Fruit fly (Drosophila melanogaster) whole organism, embryonic: ENCODE results near the gene CG7907.

Experiments used
- BtbVII ChIP-seq: fragments of 200-800 bp; sonication (Bioruptor generic); optimal IDR thresholded peaks from 3 replicates; lab custom pipeline; 2017; ENCODE audit warnings: missing biosample characterization, mild to moderate bottlenecking, missing genetic modification characterization
- CG12219 ChIP-seq: fragments of 200-800 bp; sonication (Bioruptor generic); optimal IDR thresholded peaks from 3 replicates; lab custom pipeline; 2018; ENCODE audit warnings: missing biosample characterization, mild to moderate bottlenecking, missing genetic modification characterization
- CG13287 ChIP-seq: fragments of 200-800 bp; sonication (Bioruptor generic); IDR thresholded peaks from 2 replicates; pipeline ENCODE4 v1.3.6; 2022; ENCODE audit warnings: missing biosample characterization, missing genetic modification characterization; ENCODE audit not compliant: partially characterized antibody
- CG13624 ChIP-seq: fragments of 200-800 bp; sonication (Bioruptor generic); optimal IDR thresholded peaks from 2 replicates; lab custom pipeline; 2016; ENCODE audit warnings: missing biosample characterization, missing genetic modification characterization
- CG15011 ChIP-seq: fragments of 200-800 bp; sonication (Bioruptor generic); optimal IDR thresholded peaks from 3 replicates; lab custom pipeline; 2018; ENCODE audit warnings: missing biosample characterization, mild to moderate bottlenecking, missing genetic modification characterization
- CG17186 ChIP-seq: fragments of 200-800 bp; sonication (Bioruptor generic); optimal IDR thresholded peaks from 3 replicates; lab custom pipeline; 2017; ENCODE audit warnings: missing biosample characterization, missing genetic modification reagents, missing genetic modification characterization
- CG17802 ChIP-seq: fragments of 200-800 bp; sonication (Bioruptor generic); optimal IDR thresholded peaks from 2 replicates; lab custom pipeline; 2018; ENCODE audit warnings: missing biosample characterization, mild to moderate bottlenecking, missing genetic modification characterization, moderate library complexity
- CG1832 ChIP-seq: fragments of 200-800 bp; sonication (Bioruptor generic); optimal IDR thresholded peaks from 2 replicates; lab custom pipeline; 2017; ENCODE audit warnings: missing biosample characterization, mild to moderate bottlenecking, missing genetic modification characterization, inconsistent platforms
- CG2889 ChIP-seq: fragments of 200-800 bp; sonication (Bioruptor generic); IDR thresholded peaks from 3 replicates; pipeline ENCODE4 v1.3.6; 2022; ENCODE audit warnings: missing biosample characterization, missing genetic modification characterization
- CG31224 ChIP-seq: fragments of 200-800 bp; sonication (Bioruptor generic); IDR thresholded peaks from 2 replicates; pipeline ENCODE4 v1.3.6; 2022; ENCODE audit warnings: missing biosample characterization, missing genetic modification characterization
- CG31388 ChIP-seq: fragments of 200-800 bp; sonication (Bioruptor generic); optimal IDR thresholded peaks from 2 replicates; lab custom pipeline; 2016; ENCODE audit warnings: missing biosample characterization, missing genetic modification characterization
- CG34422 ChIP-seq: fragments of 200-800 bp; sonication (Bioruptor generic); IDR thresholded peaks from 3 replicates; pipeline ENCODE4 v1.3.6; 2022; ENCODE audit warnings: missing biosample characterization, missing genetic modification characterization
- CG4282 ChIP-seq: fragments of 200-800 bp; sonication (Bioruptor generic); optimal IDR thresholded peaks from 2 replicates; lab custom pipeline; 2016; ENCODE audit warnings: missing biosample characterization, missing genetic modification characterization
- CG43689 ChIP-seq: fragments of 200-800 bp; sonication (Bioruptor generic); IDR thresholded peaks from 2 replicates; pipeline ENCODE4 v1.3.6; 2022; ENCODE audit warnings: missing biosample characterization, missing genetic modification characterization
- CG4707 ChIP-seq: fragments of 200-800 bp; sonication (Bioruptor generic); optimal IDR thresholded peaks from 2 replicates; lab custom pipeline; 2018; ENCODE audit warnings: missing biosample characterization, mild to moderate bottlenecking, missing genetic modification characterization, moderate library complexity
- CG7271 ChIP-seq: fragments of 200-800 bp; sonication (Bioruptor generic); optimal IDR thresholded peaks from 2 replicates; lab custom pipeline; 2018; ENCODE audit warnings: missing biosample characterization, mild to moderate bottlenecking, missing genetic modification characterization, moderate library complexity
- CG8944 ChIP-seq: fragments of 200-800 bp; sonication (Bioruptor generic); optimal IDR thresholded peaks from 3 replicates; lab custom pipeline; 2016; ENCODE audit warnings: missing biosample characterization, missing genetic modification characterization
- CG9437 ChIP-seq: fragments of 200-800 bp; sonication (Bioruptor generic); optimal IDR thresholded peaks from 2 replicates; lab custom pipeline; 2018; ENCODE audit warnings: missing biosample characterization, mild to moderate bottlenecking, missing genetic modification characterization
- CG9932 ChIP-seq: fragments of 200-800 bp; sonication (Bioruptor generic); IDR thresholded peaks from 2 replicates; pipeline ENCODE4 v1.3.6; 2022; ENCODE audit warnings: missing biosample characterization, missing genetic modification characterization
- Dbx ChIP-seq: fragments of 200-800 bp; sonication (Bioruptor generic); IDR thresholded peaks from 3 replicates; pipeline ENCODE4 v1.3.6; 2022; ENCODE audit warnings: missing biosample characterization, missing genetic modification characterization
- Doc2 ChIP-seq: fragments of 200-800 bp; sonication (Bioruptor generic); IDR thresholded peaks from 2 replicates; pipeline ENCODE4 v1.3.6; 2022; ENCODE audit warnings: missing biosample characterization, missing genetic modification characterization
- Dref ChIP-seq: fragments of 200-800 bp; sonication (Bioruptor generic); IDR thresholded peaks from 2 replicates; pipeline ENCODE4 v1.3.6; 2022; ENCODE audit warnings: missing biosample characterization, missing genetic modification characterization
- E2f2 ChIP-seq: fragments of 200-800 bp; sonication (Bioruptor generic); IDR thresholded peaks from 2 replicates; pipeline ENCODE4 v1.3.6; 2022; ENCODE audit warnings: missing biosample characterization, missing genetic modification characterization
- Fer3 ChIP-seq: fragments of 200-800 bp; sonication (Bioruptor generic); optimal IDR thresholded peaks from 2 replicates; lab custom pipeline; 2018; ENCODE audit warnings: missing biosample characterization, mild to moderate bottlenecking, missing genetic modification characterization, moderate library complexity
- GATAe ChIP-seq: fragments of 200-800 bp; sonication (Bioruptor generic); conservative IDR thresholded peaks from 2 replicates; pipeline ENCODE4 v1.3.6; 2022; ENCODE audit warnings: missing biosample characterization, missing genetic modification characterization
- Gsc ChIP-seq: fragments of 200-800 bp; sonication (Bioruptor generic); IDR thresholded peaks from 2 replicates; pipeline ENCODE4 v1.3.6; 2022; ENCODE audit warnings: missing biosample characterization, missing genetic modification characterization
- Jarid2 ChIP-seq: fragments of 200-800 bp; sonication (Bioruptor generic); optimal IDR thresholded peaks from 3 replicates; lab custom pipeline; 2017; ENCODE audit warnings: mild to moderate bottlenecking, missing biosample characterization, missing genetic modification reagents, missing genetic modification characterization
- Nf-YB ChIP-seq: fragments of 200-800 bp; sonication (Bioruptor generic); optimal IDR thresholded peaks from 3 replicates; lab custom pipeline; 2019; ENCODE audit warnings: missing biosample characterization, mild to moderate bottlenecking, missing genetic modification characterization, moderate library complexity
- Nf-YC ChIP-seq: fragments of 200-800 bp; optimal IDR thresholded peaks from 3 replicates; lab custom pipeline; 2019; ENCODE audit warnings: missing biosample characterization, mild to moderate bottlenecking, missing genetic modification characterization, moderate library complexity
- Pdp1 ChIP-seq, 2 experiments: fragments of 200-800 bp; sonication (Bioruptor generic); optimal IDR thresholded peaks; 3 replicates each; lab custom pipeline; 2016; ENCODE audit warnings: missing biosample characterization in 2 of 2, missing genetic modification characterization in 2 of 2, mild to moderate bottlenecking in 1 of 2, moderate library complexity in 1 of 2
- bowl ChIP-seq: fragments of 200-800 bp; sonication (Bioruptor generic); IDR thresholded peaks from 2 replicates; pipeline ENCODE4 v1.3.6; 2022; ENCODE audit warnings: missing biosample characterization, missing genetic modification characterization
- dimm ChIP-seq: fragments of 200-800 bp; sonication (Bioruptor generic); IDR thresholded peaks from 2 replicates; pipeline ENCODE4 v1.3.6; 2022; ENCODE audit warnings: missing biosample characterization, missing genetic modification characterization
- ewg ChIP-seq: fragments of 200-800 bp; sonication (Bioruptor generic); optimal IDR thresholded peaks from 3 replicates; lab custom pipeline; 2017; ENCODE audit warnings: mild to moderate bottlenecking, missing biosample characterization, missing genetic modification reagents, missing genetic modification characterization
- gro ChIP-seq: fragments of 200-800 bp; sonication (Bioruptor generic); optimal IDR thresholded peaks from 2 replicates; lab custom pipeline; 2016; ENCODE audit warnings: missing biosample characterization, missing genetic modification characterization
- gsb-n ChIP-seq: fragments of 200-800 bp; sonication (Bioruptor generic); optimal IDR thresholded peaks from 3 replicates; lab custom pipeline; 2018; ENCODE audit warnings: missing biosample characterization, mild to moderate bottlenecking, missing genetic modification characterization
- hbn ChIP-seq: fragments of 200-800 bp; sonication (Bioruptor generic); IDR thresholded peaks from 2 replicates; pipeline ENCODE4 v1.3.6; 2022; ENCODE audit warnings: missing biosample characterization, missing genetic modification characterization; ENCODE audit not compliant: partially characterized antibody
- oc ChIP-seq: fragments of 200-800 bp; sonication (Bioruptor generic); optimal IDR thresholded peaks from 2 replicates; lab custom pipeline; 2018; ENCODE audit warnings: missing biosample characterization, mild to moderate bottlenecking, missing genetic modification characterization, moderate library complexity
- pan ChIP-seq, 4 experiments: fragments of >200 bp in 3 of 4; fragments of 200-800 bp in 1 of 4; sonication (Bioruptor generic) in 1 of 4; optimal IDR thresholded peaks in 3 of 4; IDR thresholded peaks in 1 of 4; 2 replicates each; pipeline versions ENCODE4 v1.3.6 to Lab custom; 2017 to 2022; ENCODE audit warnings: missing biosample characterization in 2 of 4, missing genetic modification characterization in 2 of 4, mixed read lengths in 1 of 4
- ranshi ChIP-seq: fragments of 200-800 bp; sonication (Bioruptor generic); IDR thresholded peaks from 2 replicates; pipeline ENCODE4 v1.3.6; 2022; ENCODE audit warnings: missing biosample characterization, missing genetic modification characterization
- slbo ChIP-seq: fragments of 200-800 bp; sonication (Bioruptor generic); IDR thresholded peaks from 2 replicates; pipeline ENCODE4 v1.3.6; 2022; ENCODE audit warnings: missing biosample characterization, missing genetic modification characterization
- so ChIP-seq: fragments of 200-800 bp; sonication (Bioruptor generic); IDR thresholded peaks from 3 replicates; pipeline ENCODE4 v1.3.6; 2022; ENCODE audit warnings: missing biosample characterization, missing genetic modification characterization
- usp ChIP-seq: fragments of >200 bp; optimal IDR thresholded peaks from 2 replicates; lab custom pipeline; 2017; ENCODE audit warnings: missing biosample characterization, missing genetic modification characterization
- wdn ChIP-seq: fragments of 200-800 bp; sonication (Bioruptor generic); IDR thresholded peaks from 2 replicates; pipeline ENCODE4 v1.3.6; 2022; ENCODE audit warnings: missing biosample characterization, missing genetic modification characterization
- yki ChIP-seq: fragments of >200 bp; optimal IDR thresholded peaks from 3 replicates; lab custom pipeline; 2018

Gene CG7907

dm6 chr3R:21433879-21434559 lies 30.5 kb downstream of the CG7907 start, which contains the start of gene lbl (continued):
- TF ChIP-seq Dbx (GFP tag; lab: Robert Waterston, UW), result no peak
- peak; percentile 99 for TF ChIP-seq Nf-YC (tag; lab: Kevin White, UChicago)
- no peak for TF ChIP-seq CG12219 (GFP tag; lab: Kevin White, UChicago)
- TF ChIP-seq ewg (GFP tag; lab: Kevin White, UChicago), result peak; percentile 97
- no peak for TF ChIP-seq Fer3 (tag; lab: Kevin White, UChicago)
- TF ChIP-seq GATAe (GFP tag; lab: Robert Waterston, UW), result no peak
- no peak for TF ChIP-seq Dref (GFP tag; lab: Robert Waterston, UW)
- no peak for TF ChIP-seq bowl (GFP tag; lab: Robert Waterston, UW)
- TF ChIP-seq CG7271 (tag; lab: Kevin White, UChicago), result no peak
- TF ChIP-seq CG31224 (GFP tag; lab: Robert Waterston, UW), result no peak
- no peak for TF ChIP-seq CG17802
- no peak for TF ChIP-seq E2f2 (GFP tag; lab: Robert Waterston, UW)
- TF ChIP-seq gsb-n (tag; lab: Kevin White, UChicago), result peak; percentile 96
- TF ChIP-seq dimm (GFP tag; lab: Robert Waterston, UW), result no peak
- TF ChIP-seq CG8944 (GFP tag; lab: Kevin White, UChicago), result no peak
- peak; percentile 11 for TF ChIP-seq Jarid2 (GFP tag; lab: Kevin White, UChicago)
- no peak for TF ChIP-seq CG31388
- TF ChIP-seq so, result no peak
- no peak for TF ChIP-seq CG17186
- TF ChIP-seq Nf-YB (GFP tag; lab: Kevin White, UChicago), result peak; percentile 99
- no peak for TF ChIP-seq CG4707
- no peak for TF ChIP-seq CG9932 (GFP tag; lab: Robert Waterston, UW)
- TF ChIP-seq Gsc (GFP tag; lab: Robert Waterston, UW), result no peak
- TF ChIP-seq CG9437, result no peak
- TF ChIP-seq pan (optimal IDR thresholded peaks at IDR 0.05; lab: Kevin White, UChicago), result no peak
- TF ChIP-seq pan (GFP tag; optimal IDR thresholded peaks at IDR 0.05 in 1 of 2, IDR thresholded peaks at IDR 0.05 in 1 of 2), result no peak
- no peak for TF ChIP-seq CG4282 (GFP tag; lab: Kevin White, UChicago)
- TF ChIP-seq oc (tag; lab: Kevin White, UChicago), result peak; percentile 14
- TF ChIP-seq usp (GFP tag; lab: Kevin White, UChicago), result no peak
- TF ChIP-seq CG1832, result peak; percentile 94
- TF ChIP-seq gro, result no peak
- TF ChIP-seq CG13287 (GFP tag; lab: Robert Waterston, UW), result peak; percentile 65
- TF ChIP-seq CG2889, result no peak
- TF ChIP-seq CG15011 (GFP tag; lab: Kevin White, UChicago), result no peak
- TF ChIP-seq CG43689, result no peak
- no peak for TF ChIP-seq wdn (GFP tag; lab: Robert Waterston, UW)
- TF ChIP-seq CG34422 (GFP tag; lab: Robert Waterston, UW), result no peak
- peak; percentile 86 for TF ChIP-seq yki (lab: Kevin White, UChicago)
- peak; percentile 84 for TF ChIP-seq CG13624 (GFP tag; lab: Kevin White, UChicago)
- TF ChIP-seq slbo (GFP tag; lab: Robert Waterston, UW), result 0 out of 2 replicates have a peak, but pooled peaks have one; percentile 11
- no peak for TF ChIP-seq ranshi
- TF ChIP-seq Doc2, result no peak
- TF ChIP-seq BtbVII, result peak; percentile 76
- TF ChIP-seq Pdp1 (GFP tag; optimal IDR thresholded peaks at IDR 0.05; lab: Kevin White, UChicago), result peak in 1 of 2 experiments; percentile 26
- peak; percentile 44; the same call in 1 of the 2 replicates for TF ChIP-seq hbn (GFP tag; lab: Robert Waterston, UW)
